Worm (Caenorhabditis elegans) whole organism, L1 larva: ENCODE results near the gene C27D8.1.

Experiments used
- C04F5.9 ChIP-seq: sonication (generic microtip); optimal IDR thresholded peaks from 2 replicates; lab custom pipeline; 2016; ENCODE audit warnings: missing genetic modification characterization, missing compliant biosample characterization
- C16A3.4 ChIP-seq: fragments of 150-350 bp; optimal IDR thresholded peaks from 2 replicates; lab custom pipeline; 2014; ENCODE audit warnings: missing biosample characterization, missing genetic modification characterization
- F16B12.6 ChIP-seq: fragments of 150-350 bp; optimal IDR thresholded peaks from 2 replicates; lab custom pipeline; 2014; ENCODE audit warnings: missing biosample characterization, missing genetic modification characterization
- aha-1 ChIP-seq: fragments of 150-350 bp; optimal IDR thresholded peaks from 2 replicates; lab custom pipeline; 2014; ENCODE audit warnings: missing biosample characterization, missing genetic modification characterization
- blmp-1 ChIP-seq: fragments of 150-350 bp; optimal IDR thresholded peaks from 2 replicates; lab custom pipeline; 2014; ENCODE audit warnings: missing biosample characterization, missing genetic modification characterization
- ceh-82 ChIP-seq, 3 experiments: fragments of 150-350 bp in 1 of 3; sonication (generic microtip) in 2 of 3; optimal IDR thresholded peaks; 2 replicates each; lab custom pipeline; 2014 to 2017; ENCODE audit warnings: missing biosample characterization in 3 of 3, missing genetic modification characterization in 3 of 3
- dpl-1 ChIP-seq, 3 experiments: fragments of 150-350 bp in 2 of 3; sonication (generic microtip) in 1 of 3; optimal IDR thresholded peaks; 2 replicates each; lab custom pipeline; 2014 to 2017; ENCODE audit warnings: missing biosample characterization in 3 of 3, missing genetic modification characterization in 3 of 3, missing genetic modification reagents in 3 of 3
- efl-1 ChIP-seq, 4 experiments: fragments of 150-350 bp; optimal IDR thresholded peaks in 3 of 4; peaks in 1 of 4; 1 replicate in 1 of 4; 2 replicates in 3 of 4; lab custom pipeline; 2014; ENCODE audit warnings: missing biosample characterization in 2 of 4, missing genetic modification characterization in 2 of 4, missing genetic modification reagents in 2 of 4
- efl-3 ChIP-seq: fragments of 200-800 bp; sonication (Bioruptor generic); optimal IDR thresholded peaks from 2 replicates; lab custom pipeline; 2018; ENCODE audit warnings: mild to moderate bottlenecking, missing genetic modification characterization, missing compliant biosample characterization
- elt-2 ChIP-seq: sonication (generic microtip); optimal IDR thresholded peaks from 2 replicates; lab custom pipeline; 2016; ENCODE audit warnings: missing genetic modification characterization, mild to moderate bottlenecking, inconsistent platforms, missing compliant biosample characterization, missing genetic modification reagents
- elt-3 ChIP-seq, 6 experiments: fragments of 150-350 bp in 1 of 6; sonication (generic microtip); optimal IDR thresholded peaks; 2 replicates each; lab custom pipeline; 2017 to 2018; ENCODE audit warnings: missing biosample characterization in 6 of 6, missing genetic modification characterization in 6 of 6, inconsistent platforms in 1 of 6
- ets-5 ChIP-seq: fragments of 200-800 bp; sonication (Bioruptor generic); IDR thresholded peaks from 2 replicates; pipeline ENCODE4 v1.3.6; 2022; ENCODE audit warnings: missing genetic modification characterization, missing compliant biosample characterization
- fkh-4 ChIP-seq: sonication (generic microtip); optimal IDR thresholded peaks from 2 replicates; lab custom pipeline; 2016; ENCODE audit warnings: missing compliant biosample characterization, missing genetic modification characterization, borderline replicate concordance
- hlh-17 ChIP-seq: fragments of 200-800 bp; sonication (Bioruptor generic); optimal IDR thresholded peaks from 2 replicates; lab custom pipeline; 2018; ENCODE audit warnings: missing genetic modification characterization, mild to moderate bottlenecking, missing compliant biosample characterization, moderate library complexity, borderline replicate concordance
- hpl-2 ChIP-seq: fragments of 150-350 bp; optimal IDR thresholded peaks from 2 replicates; lab custom pipeline; 2014; ENCODE audit warnings: missing biosample characterization, missing genetic modification reagents, missing genetic modification characterization
- lin-15B ChIP-seq: fragments of 150-350 bp; sonication (generic microtip); optimal IDR thresholded peaks from 3 replicates; lab custom pipeline; 2014; ENCODE audit warnings: missing biosample characterization, missing genetic modification characterization
- lin-39 ChIP-seq: fragments of 150-350 bp; optimal IDR thresholded peaks from 2 replicates; lab custom pipeline; 2014; ENCODE audit warnings: missing biosample characterization, missing genetic modification reagents, missing genetic modification characterization
- mab-9 ChIP-seq: fragments of 200-800 bp; sonication (Bioruptor generic); IDR thresholded peaks from 2 replicates; pipeline ENCODE4 v1.3.6; 2022; ENCODE audit warnings: missing genetic modification reagents, missing genetic modification characterization, missing compliant biosample characterization
- mef-2 ChIP-seq: fragments of 150-350 bp; optimal IDR thresholded peaks from 2 replicates; lab custom pipeline; 2014; ENCODE audit warnings: missing biosample characterization, missing genetic modification characterization
- nhr-11 ChIP-seq: fragments of 150-350 bp; optimal IDR thresholded peaks from 2 replicates; lab custom pipeline; 2014; ENCODE audit warnings: missing biosample characterization, missing genetic modification characterization
- nhr-28 ChIP-seq: fragments of 150-350 bp; optimal IDR thresholded peaks from 2 replicates; lab custom pipeline; 2014; ENCODE audit warnings: missing biosample characterization, missing genetic modification characterization
- nhr-47 ChIP-seq: sonication (generic microtip); optimal IDR thresholded peaks from 2 replicates; lab custom pipeline; 2016; ENCODE audit warnings: mild to moderate bottlenecking, missing genetic modification characterization, moderate library complexity, missing compliant biosample characterization
- nhr-71 ChIP-seq: sonication (generic microtip); optimal IDR thresholded peaks from 2 replicates; lab custom pipeline; 2016; ENCODE audit warnings: mild to moderate bottlenecking, missing genetic modification characterization, moderate library complexity, missing compliant biosample characterization
- nhr-76 ChIP-seq: sonication (generic microtip); optimal IDR thresholded peaks from 2 replicates; lab custom pipeline; 2017; ENCODE audit warnings: missing biosample characterization, missing genetic modification characterization
- nhr-77 ChIP-seq: fragments of 150-350 bp; optimal IDR thresholded peaks from 2 replicates; lab custom pipeline; 2014; ENCODE audit warnings: missing biosample characterization, missing genetic modification characterization
- nhr-84 ChIP-seq: sonication (generic microtip); optimal IDR thresholded peaks from 2 replicates; lab custom pipeline; 2017; ENCODE audit warnings: missing biosample characterization, missing genetic modification characterization
- nhr-85 ChIP-seq: sonication (generic microtip); peaks from one replicate; lab custom pipeline; 2016; ENCODE audit warnings: missing genetic modification characterization, inconsistent platforms, missing compliant biosample characterization
- skn-1 ChIP-seq: fragments of 150-350 bp; optimal IDR thresholded peaks from 2 replicates; lab custom pipeline; 2014; ENCODE audit warnings: missing biosample characterization, missing genetic modification characterization
- swsn-7 ChIP-seq: sonication (generic microtip); optimal IDR thresholded peaks from 2 replicates; lab custom pipeline; 2016; ENCODE audit warnings: missing genetic modification characterization, missing compliant biosample characterization
- tbx-2 ChIP-seq: sonication (generic microtip); optimal IDR thresholded peaks from 2 replicates; lab custom pipeline; 2016; ENCODE audit warnings: missing genetic modification characterization, missing compliant biosample characterization
- tlp-1 ChIP-seq: fragments of 150-350 bp; optimal IDR thresholded peaks from 2 replicates; lab custom pipeline; 2014; ENCODE audit warnings: missing biosample characterization, missing genetic modification characterization
- unc-62 ChIP-seq: fragments of 150-350 bp; optimal IDR thresholded peaks from 2 replicates; lab custom pipeline; 2014; ENCODE audit warnings: missing biosample characterization, missing genetic modification reagents, missing genetic modification characterization
- unc-86 ChIP-seq: sonication (generic microtip); optimal IDR thresholded peaks from 2 replicates; lab custom pipeline; 2016; ENCODE audit warnings: missing genetic modification characterization, missing compliant biosample characterization
- unc-98 ChIP-seq: fragments of 200-800 bp; sonication (Bioruptor generic); IDR thresholded peaks from 2 replicates; pipeline ENCODE4 v1.3.6; 2022; ENCODE audit warnings: missing genetic modification characterization, missing compliant biosample characterization
- xbp-1 ChIP-seq: sonication (generic microtip); optimal IDR thresholded peaks from 2 replicates; lab custom pipeline; 2016; ENCODE audit warnings: missing genetic modification characterization, missing compliant biosample characterization
- zip-4 ChIP-seq: fragments of 200-800 bp; sonication (Bioruptor generic); optimal IDR thresholded peaks from 2 replicates; lab custom pipeline; 2018; ENCODE audit warnings: mild to moderate bottlenecking, missing genetic modification characterization, moderate library complexity, missing compliant biosample characterization

Gene C27D8.1

DNA sequence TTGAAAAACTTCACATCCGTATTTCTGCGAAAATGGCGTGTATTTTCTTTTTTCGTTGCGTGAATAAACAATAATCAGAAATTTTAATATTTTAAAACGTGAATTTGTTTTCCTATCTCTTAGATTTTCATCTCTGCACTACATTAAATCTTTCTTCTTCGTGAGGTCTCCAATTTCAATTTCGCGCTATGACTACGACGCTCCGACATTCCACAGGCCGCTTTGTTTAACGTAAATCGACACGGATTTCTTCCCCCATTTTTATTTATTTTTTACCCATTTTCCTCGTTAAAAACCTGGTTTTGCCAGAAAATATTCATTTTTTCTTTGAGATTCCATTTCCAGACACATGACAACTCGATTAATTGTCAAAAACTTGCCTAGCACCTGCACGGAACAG, 7.0 kb downstream of the C27D8.1 start, which contains the start of the genes T23F6.3 and rbd-1 (continued):
- TF ChIP-seq efl-3 (GFP tag; lab: Kevin White, UChicago) (no peak), aha-1 (peak; percentile 15), nhr-77 (tag; lab: Kevin White, UChicago) (peak; percentile 82), nhr-76 (tag; lab: Kevin White, UChicago) (no peak)

DNA sequence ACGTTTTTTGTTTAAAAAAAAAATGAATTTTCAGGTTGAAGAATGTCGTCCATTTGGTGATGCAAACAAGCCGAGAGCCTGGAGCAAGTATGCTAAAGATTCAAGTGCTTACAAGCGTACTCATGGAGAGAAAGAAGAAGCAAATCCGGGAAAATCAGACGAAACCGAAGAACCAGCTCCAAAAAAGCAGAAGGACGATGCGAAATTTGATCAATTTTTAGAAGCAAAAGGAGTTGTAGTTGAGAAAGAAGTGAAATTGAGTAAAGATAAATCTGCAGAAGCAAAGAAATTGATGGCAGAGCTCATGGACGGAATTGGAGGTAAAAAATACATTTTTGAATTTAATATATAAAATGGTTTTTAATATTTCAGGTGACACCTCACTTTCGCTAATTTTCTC, 7.6 kb downstream of the C27D8.1 start:
- TF ChIP-seq nhr-84 (tag; lab: Kevin White, UChicago) (no peak), efl-1 (optimal IDR thresholded peaks at IDR 0.05; lab: Kevin White, UChicago) (no peak), efl-1 (GFP tag; optimal IDR thresholded peaks at IDR 0.05 in 1 of 2; lab: Kevin White, UChicago) (peak in 1 of 2 experiments; percentile 92)

DNA sequence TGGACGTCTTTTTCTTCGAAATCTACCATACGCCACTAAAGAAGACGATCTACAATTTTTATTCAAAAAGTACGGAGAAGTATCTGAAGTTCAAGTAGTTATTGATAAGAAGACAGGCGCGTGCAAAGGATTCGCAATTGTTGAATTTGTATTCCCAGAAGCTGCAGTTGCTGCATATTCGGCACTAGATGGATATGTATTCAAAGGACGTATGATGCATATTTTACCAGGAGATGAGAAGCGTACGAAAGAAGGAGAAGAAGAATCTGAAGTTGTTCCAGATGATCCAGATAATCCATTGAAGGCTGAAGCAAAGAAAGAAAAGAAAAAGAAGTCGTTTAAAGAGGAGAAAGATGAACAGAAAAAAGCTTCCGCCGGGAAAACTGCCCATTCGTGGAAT, 8.3 kb downstream of the C27D8.1 start:
- TF ChIP-seq unc-62 (GFP tag; lab: Kevin White, UChicago) (no peak), tbx-2 (no peak), efl-1 (optimal IDR thresholded peaks at IDR 0.05; lab: Kevin White, UChicago) (no peak), efl-1 (GFP tag; optimal IDR thresholded peaks at IDR 0.05 in 1 of 2; lab: Kevin White, UChicago) (peak in 1 of 2 experiments; percentile 64), nhr-85 (tag; lab: Kevin White, UChicago) (peak; percentile 58)

DNA sequence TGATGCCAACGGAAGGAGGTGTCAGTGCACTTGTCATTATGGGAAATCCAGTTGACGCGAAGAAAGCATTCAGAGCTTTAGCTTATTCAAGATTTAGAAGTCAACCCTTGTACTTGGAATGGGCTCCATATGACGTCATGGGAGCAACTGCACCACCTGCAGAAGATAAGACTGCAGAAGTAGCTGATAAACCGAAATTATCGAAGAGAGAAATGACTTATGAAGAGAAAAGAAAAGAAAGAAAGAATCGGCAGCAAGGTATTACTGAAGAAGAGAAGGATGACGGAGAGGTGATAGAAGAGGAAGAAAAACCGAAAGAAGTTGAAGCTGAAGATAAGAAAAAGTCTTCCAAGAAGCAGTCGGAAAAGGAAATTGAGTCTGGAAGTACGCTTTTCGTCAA, 10.5 kb downstream of the C27D8.1 start:
- TF ChIP-seq nhr-76 (tag; lab: Kevin White, UChicago): no peak
- TF ChIP-seq tlp-1 (tag; lab: Kevin White, UChicago): no peak
- TF ChIP-seq hpl-2 (GFP tag; lab: Kevin White, UChicago): no peak
- no peak for TF ChIP-seq skn-1 (tag; lab: Kevin White, UChicago)
- no peak for TF ChIP-seq dpl-1 (GFP tag; optimal IDR thresholded peaks at IDR 0.05; lab: Kevin White, UChicago)
- no peak for TF ChIP-seq aha-1
- no peak for TF ChIP-seq nhr-47 (tag; lab: Kevin White, UChicago)
- TF ChIP-seq ceh-82 (tag; optimal IDR thresholded peaks at IDR 0.05; lab: Kevin White, UChicago): no peak
- peak; percentile 64 for TF ChIP-seq elt-2 (tag; lab: Kevin White, UChicago)
- TF ChIP-seq ets-5 (GFP tag; lab: Robert Waterston, UW): no peak
- TF ChIP-seq efl-1 (optimal IDR thresholded peaks at IDR 0.05; lab: Kevin White, UChicago): no peak
- peak in 1 of 2 experiments; percentile 68 for TF ChIP-seq efl-1 (GFP tag; optimal IDR thresholded peaks at IDR 0.05 in 1 of 2; lab: Kevin White, UChicago)
- TF ChIP-seq C04F5.9 (tag; lab: Kevin White, UChicago): no peak
- TF ChIP-seq lin-15B (tag; lab: Kevin White, UChicago): no peak

DNA sequence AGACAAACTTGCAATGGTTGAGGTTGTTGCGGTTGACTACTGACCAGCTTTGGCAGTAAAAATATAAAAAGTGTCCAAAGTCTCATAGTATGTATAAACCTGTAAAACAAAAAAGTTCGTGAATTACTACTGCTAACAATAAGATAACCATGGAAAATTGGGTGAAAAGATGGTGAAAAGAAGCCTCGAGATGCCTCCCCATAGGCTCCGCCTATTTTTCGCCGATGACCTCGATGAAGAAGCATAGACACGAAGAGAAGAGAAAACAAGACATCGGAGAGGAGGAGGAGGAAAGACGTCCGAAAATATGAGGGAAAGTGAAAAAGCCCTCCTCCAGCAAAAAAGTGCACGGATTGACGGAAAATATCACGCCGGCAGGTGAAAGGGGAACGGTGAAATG, 23.8 kb downstream of the C27D8.1 start, which contains the start of gene T23F6.5:
Gene T23F6.5, minus strand, starts transcription at position 101 of the 400 bp plus-strand sequence.
- TF ChIP-seq unc-98: no peak
- peak; percentile 77 for TF ChIP-seq blmp-1 (tag; lab: Kevin White, UChicago)

DNA sequence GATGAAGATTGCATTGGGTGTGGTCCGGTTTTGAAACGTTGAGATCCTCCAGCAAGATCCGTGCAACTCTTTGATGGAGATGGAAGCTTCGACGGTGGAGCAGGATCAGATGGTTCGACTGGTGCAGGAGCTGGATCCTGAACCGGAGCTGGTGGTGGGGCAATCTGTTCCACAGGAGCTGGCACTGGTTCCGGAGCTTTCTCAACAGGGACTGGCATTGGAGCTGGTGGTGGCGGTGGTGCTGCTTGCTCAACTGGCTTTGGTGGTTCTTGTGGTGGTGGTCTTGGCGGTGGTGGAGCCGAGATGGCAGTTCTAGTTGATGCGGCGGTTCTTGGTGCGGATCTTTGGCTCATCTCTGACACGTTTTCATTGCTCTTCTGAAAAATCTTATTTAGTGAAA, 26.0 kb downstream of the C27D8.1 start:
- TF ChIP-seq swsn-7: no peak
- TF ChIP-seq lin-39 (tag; lab: Kevin White, UChicago): no peak
- no peak for TF ChIP-seq nhr-28 (tag; lab: Kevin White, UChicago)
- TF ChIP-seq zip-4 (GFP tag; lab: Kevin White, UChicago): no peak
- TF ChIP-seq efl-1 (optimal IDR thresholded peaks at IDR 0.05; lab: Kevin White, UChicago): no peak
- TF ChIP-seq efl-1 (GFP tag; optimal IDR thresholded peaks at IDR 0.05 in 1 of 2; lab: Kevin White, UChicago): no peak
- no peak for TF ChIP-seq mab-9 (GFP tag; lab: Robert Waterston, UW)

DNA sequence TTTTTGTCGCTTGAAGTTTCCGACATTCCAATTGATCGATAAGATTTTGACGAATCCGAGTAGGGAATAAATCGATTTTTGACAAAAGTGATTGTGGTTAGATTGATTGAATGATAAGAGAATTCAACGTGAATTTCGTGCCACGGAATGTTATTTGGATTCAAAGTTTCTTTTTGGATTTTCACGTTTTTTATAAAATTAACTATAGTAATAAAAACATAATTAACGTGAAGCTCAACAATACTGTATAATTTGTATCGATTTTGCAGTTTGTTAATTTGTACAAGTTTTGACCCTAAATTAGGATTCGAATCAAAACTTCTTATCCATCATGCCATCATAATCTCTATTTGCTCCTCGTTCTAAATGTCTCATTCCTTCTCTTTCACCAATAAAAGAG, 27.1 kb downstream of the C27D8.1 start, which contains the start of gene C36H8.1:
Gene C36H8.1, minus strand, starts transcription at position 101 of the 400 bp plus-strand sequence.
- TF ChIP-seq lin-39 (tag; lab: Kevin White, UChicago) (no peak), nhr-11 (tag; lab: Kevin White, UChicago) (no peak), xbp-1 (tag; lab: Kevin White, UChicago) (no peak), efl-1 (optimal IDR thresholded peaks at IDR 0.05; lab: Kevin White, UChicago) (no peak), efl-1 (GFP tag; optimal IDR thresholded peaks at IDR 0.05 in 1 of 2; lab: Kevin White, UChicago) (no peak), unc-86 (tag; lab: Kevin White, UChicago) (no peak), mef-2 (tag; lab: Kevin White, UChicago) (no peak), hlh-17 (no peak), nhr-71 (tag; lab: Kevin White, UChicago) (no peak), F16B12.6 (no peak), unc-98 (no peak), ceh-82 (tag; optimal IDR thresholded peaks at IDR 0.05; lab: Kevin White, UChicago) (no peak), nhr-28 (tag; lab: Kevin White, UChicago) (no peak), fkh-4 (tag; lab: Kevin White, UChicago) (no peak), elt-3 (tag; optimal IDR thresholded peaks at IDR 0.05; lab: Kevin White, UChicago) (no peak), C16A3.4 (tag; lab: Kevin White, UChicago) (no peak), swsn-7 (no peak)
